Comparison of ENCODE assay signal across 1 worm cellular context in genomic region chrIV:14576471-14576870, ce11.
A peak's percentile ranks its signal among the peaks of the same experiment; 100 is the strongest.
TF ChIP-seq lines count a peak whose summit lies in the region.

No protein-coding gene starts in this region.

TF ChIP-seq in whole organism, L4 larva, 104 proteins besides CTCF, POLR2A, EP300 and RAD21 (continued from another document):
- peak; percentile 52; the same call in 1 of the 2 replicates for TF ChIP-seq Y48G9A.11 (GFP tag; IDR thresholded peaks at IDR 0.05; lab: Robert Waterston, UW)
- no peak for TF ChIP-seq dmd-6 (GFP tag; IDR thresholded peaks at IDR 0.05; lab: Robert Waterston, UW)
- TF ChIP-seq zip-11 (GFP tag; IDR thresholded peaks at IDR 0.05; lab: Robert Waterston, UW): no peak
- TF ChIP-seq vab-7 (GFP tag; IDR thresholded peaks at IDR 0.05; lab: Robert Waterston, UW): no peak; the same call in 1 of the 2 replicates
- TF ChIP-seq nhr-11 (tag; optimal IDR thresholded peaks at IDR 0.05; lab: Kevin White, UChicago): no peak
- no peak for TF ChIP-seq ztf-11 (tag; optimal IDR thresholded peaks at IDR 0.05; lab: Kevin White, UChicago)
- no peak for TF ChIP-seq ama-1 (optimal IDR thresholded peaks at IDR 0.05; lab: Kevin White, UChicago)
- TF ChIP-seq lin-13 (GFP tag; optimal IDR thresholded peaks at IDR 0.05; lab: Kevin White, UChicago): no peak
- no peak for TF ChIP-seq unc-39 (tag; optimal IDR thresholded peaks at IDR 0.05; lab: Kevin White, UChicago)
- TF ChIP-seq lin-29 (GFP tag; IDR thresholded peaks at IDR 0.05; lab: Robert Waterston, UW): no peak
- TF ChIP-seq sdz-12 (GFP tag; optimal IDR thresholded peaks at IDR 0.05; lab: Kevin White, UChicago): no peak
- TF ChIP-seq snpc-1.2 (GFP tag; IDR thresholded peaks at IDR 0.05; lab: Robert Waterston, UW): peak; percentile 99
- TF ChIP-seq madf-9 (GFP tag; conservative IDR thresholded peaks at IDR 0.05; lab: Robert Waterston, UW): 0 out of 2 replicates have a peak, but pooled peaks have one; percentile 10
- no peak for TF ChIP-seq mes-2 (tag; optimal IDR thresholded peaks at IDR 0.05; lab: Kevin White, UChicago; ENCODE audit: poor library complexity, severe bottlenecking)
- TF ChIP-seq lin-39 (tag; optimal IDR thresholded peaks at IDR 0.05; lab: Kevin White, UChicago): no peak
- TF ChIP-seq R02D3.7 (tag; optimal IDR thresholded peaks at IDR 0.05; lab: Kevin White, UChicago): no peak
- no peak; the same call in 1 of the 2 replicates for TF ChIP-seq F26F4.8 (GFP tag; conservative IDR thresholded peaks at IDR 0.05; lab: Robert Waterston, UW)
- TF ChIP-seq lir-3 (tag; optimal IDR thresholded peaks at IDR 0.05; lab: Kevin White, UChicago): peak; percentile 51
- TF ChIP-seq lin-1 (GFP tag; IDR thresholded peaks at IDR 0.05; lab: Robert Waterston, UW): no peak; the same call in 1 of the 2 replicates
- TF ChIP-seq nhr-25 (tag; optimal IDR thresholded peaks at IDR 0.05; lab: Kevin White, UChicago; ENCODE audit: borderline replicate concordance, insufficient read depth): no peak
- no peak for TF ChIP-seq jun-1 (tag; optimal IDR thresholded peaks at IDR 0.05; lab: Kevin White, UChicago)
